Worm (Caenorhabditis elegans) whole organism, late embryonic: ENCODE data around the gene F48E8.3.

Experiments used
- C08G9.2 ChIP-seq: sonication (generic microtip); optimal IDR thresholded peaks from 2 replicates; lab custom pipeline; 2016; ENCODE audit warnings: mild to moderate bottlenecking, missing genetic modification characterization, moderate library complexity, missing compliant biosample characterization
- K09A11.1 ChIP-seq: sonication (generic microtip); optimal IDR thresholded peaks from 2 replicates; lab custom pipeline; 2017; ENCODE audit warnings: antibody characterized with exemption, mild to moderate bottlenecking, missing genetic modification characterization, missing compliant biosample characterization; ENCODE audit not compliant: insufficient read depth
- T23F11.4 ChIP-seq: fragments of 200-800 bp; sonication (Bioruptor generic); optimal IDR thresholded peaks from 2 replicates; lab custom pipeline; 2018; ENCODE audit warnings: mild to moderate bottlenecking, missing genetic modification characterization, missing compliant biosample characterization
- Y22D7AL.16 ChIP-seq: sonication (generic microtip); optimal IDR thresholded peaks from 2 replicates; lab custom pipeline; 2016; ENCODE audit warnings: missing genetic modification characterization, missing compliant biosample characterization
- ahr-1 ChIP-seq: sonication (generic microtip); optimal IDR thresholded peaks from 2 replicates; lab custom pipeline; 2016; ENCODE audit warnings: missing genetic modification characterization, missing compliant biosample characterization
- ama-1 ChIP-seq: fragments of 150-350 bp; optimal IDR thresholded peaks from 2 replicates; lab custom pipeline; 2014
- ceh-18 ChIP-seq: sonication (generic microtip); optimal IDR thresholded peaks from 2 replicates; lab custom pipeline; 2016; ENCODE audit warnings: missing genetic modification characterization, missing compliant biosample characterization
- ceh-2 ChIP-seq: sonication (generic microtip); optimal IDR thresholded peaks from 2 replicates; lab custom pipeline; 2016; ENCODE audit warnings: missing genotype, missing genetic modification characterization, missing compliant biosample characterization
- ceh-22 ChIP-seq: sonication (generic microtip); optimal IDR thresholded peaks from 2 replicates; lab custom pipeline; 2017; ENCODE audit warnings: missing biosample characterization, missing genetic modification characterization
- ceh-24 ChIP-seq: sonication (generic microtip); optimal IDR thresholded peaks from 2 replicates; lab custom pipeline; 2016; ENCODE audit warnings: mild to moderate bottlenecking, missing genetic modification characterization, missing compliant biosample characterization
- ceh-30 ChIP-seq: fragments of 150-350 bp; optimal IDR thresholded peaks from 2 replicates; lab custom pipeline; 2014; ENCODE audit warnings: missing biosample characterization, missing genetic modification characterization
- ceh-31 ChIP-seq: sonication (generic microtip); optimal IDR thresholded peaks from 2 replicates; lab custom pipeline; 2016; ENCODE audit warnings: missing genetic modification characterization, missing compliant biosample characterization
- ceh-45 ChIP-seq: fragments of 200-800 bp; sonication (Bioruptor generic); IDR thresholded peaks from 2 replicates; pipeline ENCODE4 v1.3.6; 2022; ENCODE audit warnings: missing genetic modification reagents, missing genetic modification characterization, missing compliant biosample characterization
- ceh-48 ChIP-seq: sonication (generic microtip); optimal IDR thresholded peaks from 2 replicates; lab custom pipeline; 2016; ENCODE audit warnings: missing genetic modification characterization, inconsistent platforms, missing compliant biosample characterization
- ceh-6 ChIP-seq: fragments of 200-800 bp; sonication (Bioruptor generic); optimal IDR thresholded peaks from 2 replicates; lab custom pipeline; 2018; ENCODE audit warnings: mild to moderate bottlenecking, missing genetic modification characterization, missing compliant biosample characterization
- ceh-9 ChIP-seq: sonication (generic microtip); optimal IDR thresholded peaks from 2 replicates; lab custom pipeline; 2016; ENCODE audit warnings: mild to moderate bottlenecking, missing genetic modification characterization, inconsistent platforms, missing compliant biosample characterization
- che-1 ChIP-seq: sonication (generic microtip); optimal IDR thresholded peaks from 2 replicates; lab custom pipeline; 2016; ENCODE audit warnings: mild to moderate bottlenecking, missing genetic modification characterization, missing compliant biosample characterization
- dmd-4 ChIP-seq: sonication (generic microtip); optimal IDR thresholded peaks from 2 replicates; lab custom pipeline; 2016; ENCODE audit warnings: borderline replicate concordance, missing genetic modification characterization, missing compliant biosample characterization
- dve-1 ChIP-seq: sonication (generic microtip); optimal IDR thresholded peaks from 2 replicates; lab custom pipeline; 2017; ENCODE audit warnings: antibody characterized with exemption, mild to moderate bottlenecking, missing genetic modification characterization, missing compliant biosample characterization
- elt-2 ChIP-seq: sonication (generic microtip); optimal IDR thresholded peaks from 2 replicates; lab custom pipeline; 2016; ENCODE audit warnings: missing genetic modification reagents, missing genetic modification characterization, missing compliant biosample characterization
- elt-4 ChIP-seq: sonication (generic microtip); optimal IDR thresholded peaks from 2 replicates; lab custom pipeline; 2016; ENCODE audit warnings: missing genetic modification characterization, missing compliant biosample characterization
- ets-4 ChIP-seq: sonication (generic microtip); optimal IDR thresholded peaks from 2 replicates; lab custom pipeline; 2016; ENCODE audit warnings: missing genetic modification characterization, missing compliant biosample characterization
- fax-1 ChIP-seq: sonication (generic microtip); optimal IDR thresholded peaks from 2 replicates; lab custom pipeline; 2016; ENCODE audit warnings: missing genotype, missing genetic modification characterization, missing compliant biosample characterization
- fkh-10 ChIP-seq: fragments of 150-350 bp; optimal IDR thresholded peaks from 2 replicates; lab custom pipeline; 2014; ENCODE audit warnings: missing biosample characterization, missing genetic modification reagents, missing genetic modification characterization
- fkh-6 ChIP-seq: sonication (generic microtip); optimal IDR thresholded peaks from 2 replicates; lab custom pipeline; 2016; ENCODE audit warnings: missing genetic modification characterization, missing compliant biosample characterization
- hlh-13 ChIP-seq: fragments of 200-800 bp; sonication (Bioruptor generic); optimal IDR thresholded peaks from 2 replicates; lab custom pipeline; 2018; ENCODE audit warnings: mild to moderate bottlenecking, missing genetic modification characterization, missing compliant biosample characterization
- hlh-15 ChIP-seq: sonication (generic microtip); optimal IDR thresholded peaks from 2 replicates; lab custom pipeline; 2016; ENCODE audit warnings: missing genetic modification characterization, missing compliant biosample characterization
- hlh-8 ChIP-seq: sonication (generic microtip); optimal IDR thresholded peaks from 2 replicates; lab custom pipeline; 2016; ENCODE audit warnings: missing genotype, missing genetic modification characterization, missing compliant biosample characterization
- lim-6 ChIP-seq: sonication (generic microtip); optimal IDR thresholded peaks from 2 replicates; lab custom pipeline; 2016; ENCODE audit warnings: missing genetic modification characterization, missing compliant biosample characterization
- lin-11 ChIP-seq: fragments of 200-800 bp; sonication (Bioruptor generic); optimal IDR thresholded peaks from 2 replicates; lab custom pipeline; 2018; ENCODE audit warnings: mild to moderate bottlenecking, missing genetic modification characterization, missing compliant biosample characterization
- nfya-1 ChIP-seq: sonication (generic microtip); optimal IDR thresholded peaks from 2 replicates; lab custom pipeline; 2017; ENCODE audit warnings: missing genetic modification characterization, mild to moderate bottlenecking, missing compliant biosample characterization, antibody characterized with exemption, moderate library complexity
- nhr-232 ChIP-seq: sonication (generic microtip); optimal IDR thresholded peaks from 2 replicates; lab custom pipeline; 2016; ENCODE audit warnings: missing genetic modification characterization, missing compliant biosample characterization
- pag-3 ChIP-seq: sonication (generic microtip); optimal IDR thresholded peaks from 2 replicates; lab custom pipeline; 2016; ENCODE audit warnings: missing compliant biosample characterization, missing genetic modification characterization, borderline replicate concordance
- pqm-1 ChIP-seq: sonication (generic microtip); optimal IDR thresholded peaks from 2 replicates; lab custom pipeline; 2016; ENCODE audit warnings: missing genetic modification characterization, missing compliant biosample characterization
- pros-1 ChIP-seq: fragments of 150-350 bp; optimal IDR thresholded peaks from 2 replicates; lab custom pipeline; 2014; ENCODE audit warnings: missing biosample characterization, missing genetic modification reagents, missing genetic modification characterization
- ref-2 ChIP-seq: sonication (generic microtip); optimal IDR thresholded peaks from 2 replicates; lab custom pipeline; 2016; ENCODE audit warnings: missing genetic modification characterization, missing compliant biosample characterization
- sdc-2 ChIP-seq: sonication (generic microtip); optimal IDR thresholded peaks from 2 replicates; lab custom pipeline; 2016; ENCODE audit warnings: missing genotype, missing genetic modification characterization, missing compliant biosample characterization
- syd-9 ChIP-seq: sonication (generic microtip); optimal IDR thresholded peaks from 2 replicates; lab custom pipeline; 2016; ENCODE audit warnings: mild to moderate bottlenecking, missing genetic modification characterization, moderate library complexity, missing compliant biosample characterization
- tbx-2 ChIP-seq: sonication (generic microtip); optimal IDR thresholded peaks from 2 replicates; lab custom pipeline; 2016; ENCODE audit warnings: missing genetic modification characterization, missing compliant biosample characterization
- tbx-7 ChIP-seq: sonication (generic microtip); optimal IDR thresholded peaks from 2 replicates; lab custom pipeline; 2016; ENCODE audit warnings: missing genotype, missing genetic modification characterization, missing compliant biosample characterization
- ttx-3 ChIP-seq: sonication (generic microtip); optimal IDR thresholded peaks from 2 replicates; lab custom pipeline; 2016; ENCODE audit warnings: missing genetic modification reagents, missing genetic modification characterization, missing compliant biosample characterization
- ztf-16 ChIP-seq: sonication (generic microtip); optimal IDR thresholded peaks from 2 replicates; lab custom pipeline; 2017; ENCODE audit warnings: missing genetic modification characterization, missing compliant biosample characterization

The F48E8.3 gene

ce11 chrIII:5502915-5503575 lies 41.9 kb downstream of the F48E8.3 start (continued):
- no peak for TF ChIP-seq lim-6 (tag; lab: Kevin White, UChicago)
- TF ChIP-seq syd-9 (tag; lab: Kevin White, UChicago): no peak
- no peak for TF ChIP-seq pqm-1
- peak; percentile 67 for TF ChIP-seq ets-4 (tag; lab: Kevin White, UChicago)
- TF ChIP-seq ceh-22 (tag; lab: Kevin White, UChicago): no peak
- TF ChIP-seq dmd-4 (tag; lab: Kevin White, UChicago): peak; percentile 12
- no peak for TF ChIP-seq nhr-232 (tag; lab: Kevin White, UChicago)
- no peak for TF ChIP-seq ama-1 (lab: Kevin White, UChicago)
- TF ChIP-seq tbx-7 (tag; lab: Kevin White, UChicago): no peak
- TF ChIP-seq ceh-48 (tag; lab: Kevin White, UChicago): no peak
- no peak for TF ChIP-seq che-1 (tag; lab: Kevin White, UChicago)
- peak; percentile 38 for TF ChIP-seq ceh-18 (tag; lab: Kevin White, UChicago)
- no peak for TF ChIP-seq K09A11.1 (tag; lab: Kevin White, UChicago)
- no peak for TF ChIP-seq ref-2 (tag; lab: Kevin White, UChicago)
- TF ChIP-seq ceh-6 (GFP tag; lab: Kevin White, UChicago): no peak
- no peak for TF ChIP-seq Y22D7AL.16 (tag; lab: Kevin White, UChicago)
- TF ChIP-seq ceh-30 (tag; lab: Kevin White, UChicago): no peak
- no peak for TF ChIP-seq hlh-8 (tag; lab: Kevin White, UChicago)
- peak; percentile 58 for TF ChIP-seq nfya-1
- TF ChIP-seq ahr-1 (tag; lab: Kevin White, UChicago): no peak
- no peak for TF ChIP-seq T23F11.4
- TF ChIP-seq fkh-10 (GFP tag; lab: Kevin White, UChicago): no peak
- TF ChIP-seq elt-4: no peak
- no peak for TF ChIP-seq pag-3 (tag; lab: Kevin White, UChicago)
- TF ChIP-seq fkh-6 (tag; lab: Kevin White, UChicago): no peak
- TF ChIP-seq elt-2 (tag; lab: Kevin White, UChicago): peak; percentile 73
- no peak for TF ChIP-seq pros-1 (tag; lab: Kevin White, UChicago)
- TF ChIP-seq sdc-2 (tag; lab: Kevin White, UChicago): no peak
- no peak for TF ChIP-seq ceh-45 (GFP tag; lab: Robert Waterston, UW)
- no peak for TF ChIP-seq ceh-9
- TF ChIP-seq ceh-2 (tag; lab: Kevin White, UChicago): peak; percentile 10
- TF ChIP-seq fax-1: no peak
- no peak for TF ChIP-seq lin-11 (tag; lab: Kevin White, UChicago)
- no peak for TF ChIP-seq ttx-3 (tag; lab: Kevin White, UChicago)
- TF ChIP-seq ceh-31 (tag; lab: Kevin White, UChicago): peak; percentile 64
- TF ChIP-seq C08G9.2 (tag; lab: Kevin White, UChicago): no peak
- TF ChIP-seq dve-1 (tag; lab: Kevin White, UChicago): no peak
- TF ChIP-seq tbx-2 (tag; lab: Kevin White, UChicago): peak; percentile 37
- no peak for TF ChIP-seq hlh-15 (tag; lab: Kevin White, UChicago)
- TF ChIP-seq ztf-16 (tag; lab: Kevin White, UChicago): peak; percentile 4
- no peak for TF ChIP-seq ceh-24 (tag; lab: Kevin White, UChicago)

ce11 chrIII:5503669-5504068 lies 42.5 kb downstream of the F48E8.3 start:
- TF ChIP-seq K09A11.1 (tag; lab: Kevin White, UChicago) (no peak), hlh-13 (GFP tag; lab: Kevin White, UChicago) (peak; percentile 6)
